Worm (Caenorhabditis elegans) whole organism, L4/young adult: ENCODE results near the gene str-135.

ENCODE experiments used
- W03F9.2 ChIP-seq: fragments of 150-350 bp; optimal IDR thresholded peaks from 2 replicates; lab custom pipeline; 2014; ENCODE audit warnings: missing biosample characterization, missing genetic modification characterization
- him-1 ChIP-seq: sonication (generic microtip); optimal IDR thresholded peaks from 2 replicates; lab custom pipeline; 2016; ENCODE audit warnings: missing genotype, missing genetic modification reagents, missing genetic modification characterization, missing compliant biosample characterization

ce11 chrV:8252532-8252931 lies 28.1 kb downstream of the str-135 start:
- TF ChIP-seq him-1 (tag; lab: Kevin White, UChicago) (no peak), W03F9.2 (tag; lab: Kevin White, UChicago) (no peak)
